Worm (Caenorhabditis elegans) whole organism, L2 larva: ENCODE results near the gene Y116A8C.468.
A peak's percentile ranks its signal among the peaks of the same experiment; 100 is the strongest.

Experiments
- C34F6.9 ChIP-seq: fragments of 150-350 bp; optimal IDR thresholded peaks from 2 replicates; lab custom pipeline; 2014; ENCODE audit warnings: missing biosample characterization, missing genetic modification characterization
- F13H6.1 ChIP-seq: sonication (generic microtip); optimal IDR thresholded peaks from 2 replicates; lab custom pipeline; 2016; ENCODE audit warnings: missing genetic modification characterization, missing compliant biosample characterization
- R02D3.7 ChIP-seq: fragments of 150-350 bp; optimal IDR thresholded peaks from 2 replicates; lab custom pipeline; 2014; ENCODE audit warnings: missing biosample characterization, missing genetic modification characterization
- Y55F3AM.14 ChIP-seq: fragments of 200-800 bp; sonication (Bioruptor generic); optimal IDR thresholded peaks from 2 replicates; lab custom pipeline; 2018; ENCODE audit warnings: mild to moderate bottlenecking, missing genetic modification characterization, missing compliant biosample characterization
- ZK546.5 ChIP-seq: sonication (generic microtip); optimal IDR thresholded peaks from 2 replicates; lab custom pipeline; 2017; ENCODE audit warnings: missing biosample characterization, missing genetic modification characterization
- alr-1 ChIP-seq: fragments of 150-350 bp; optimal IDR thresholded peaks from 2 replicates; lab custom pipeline; 2014; ENCODE audit warnings: missing biosample characterization, missing genetic modification characterization
- aly-2 ChIP-seq: fragments of 150-350 bp; optimal IDR thresholded peaks from 2 replicates; lab custom pipeline; 2014; ENCODE audit warnings: missing biosample characterization, missing genetic modification characterization
- ama-1 ChIP-seq: fragments of 150-350 bp; optimal IDR thresholded peaks from 2 replicates; lab custom pipeline; 2018; ENCODE audit warnings: inconsistent platforms
- ceh-16 ChIP-seq: fragments of 150-350 bp; optimal IDR thresholded peaks from 2 replicates; lab custom pipeline; 2014; ENCODE audit warnings: missing biosample characterization, missing genetic modification characterization
- ceh-82 ChIP-seq: fragments of 150-350 bp; optimal IDR thresholded peaks from 2 replicates; lab custom pipeline; 2014; ENCODE audit warnings: missing biosample characterization, missing genetic modification characterization
- crh-2 ChIP-seq: sonication (generic microtip); optimal IDR thresholded peaks from 2 replicates; lab custom pipeline; 2017; ENCODE audit warnings: missing biosample characterization, missing genetic modification characterization
- dmd-4 ChIP-seq: sonication (generic microtip); optimal IDR thresholded peaks from 2 replicates; lab custom pipeline; 2017; ENCODE audit warnings: missing biosample characterization, missing genetic modification characterization
- egl-27 ChIP-seq: sonication (generic microtip); optimal IDR thresholded peaks from 3 replicates; lab custom pipeline; 2017; ENCODE audit warnings: missing biosample characterization, missing genetic modification reagents, missing genetic modification characterization
- elt-1 ChIP-seq: fragments of 150-350 bp; optimal IDR thresholded peaks from 2 replicates; lab custom pipeline; 2014; ENCODE audit warnings: missing biosample characterization, missing genetic modification characterization
- elt-3 ChIP-seq: sonication (generic microtip); optimal IDR thresholded peaks from 2 replicates; lab custom pipeline; 2017; ENCODE audit warnings: missing biosample characterization, missing genetic modification characterization
- fos-1 ChIP-seq: fragments of 150-350 bp; optimal IDR thresholded peaks from 2 replicates; lab custom pipeline; 2014; ENCODE audit warnings: missing biosample characterization, missing genetic modification characterization
- lin-11 ChIP-seq: fragments of 150-350 bp; sonication (generic microtip); optimal IDR thresholded peaks from 2 replicates; lab custom pipeline; 2014; ENCODE audit warnings: missing biosample characterization, missing genetic modification characterization, inconsistent platforms, mixed read lengths
- lin-13 ChIP-seq: fragments of 150-350 bp; optimal IDR thresholded peaks from 2 replicates; lab custom pipeline; 2014; ENCODE audit warnings: missing biosample characterization, missing genetic modification reagents, missing genetic modification characterization
- lin-39 ChIP-seq: fragments of 150-350 bp; optimal IDR thresholded peaks from 2 replicates; lab custom pipeline; 2014; ENCODE audit warnings: missing biosample characterization, missing genetic modification reagents, missing genetic modification characterization
- lsy-2 ChIP-seq, 2 experiments: fragments of 150-350 bp in 1 of 2; sonication (generic microtip) in 1 of 2; optimal IDR thresholded peaks; 2 replicates each; lab custom pipeline; 2014 to 2017; ENCODE audit warnings: missing biosample characterization in 2 of 2, missing genetic modification characterization in 2 of 2
- mab-5 ChIP-seq: fragments of 150-350 bp; optimal IDR thresholded peaks from 2 replicates; lab custom pipeline; 2014; ENCODE audit warnings: missing biosample characterization, missing genetic modification characterization
- mbf-1 ChIP-seq: sonication (generic microtip); optimal IDR thresholded peaks from 2 replicates; lab custom pipeline; 2017; ENCODE audit warnings: missing biosample characterization, missing genetic modification characterization
- mdl-1 ChIP-seq, 2 experiments: fragments of 150-350 bp in 1 of 2; sonication (generic microtip) in 1 of 2; optimal IDR thresholded peaks; 2 replicates each; lab custom pipeline; 2017; ENCODE audit warnings: missing biosample characterization in 2 of 2, missing genetic modification characterization in 2 of 2
- nhr-10 ChIP-seq: sonication (generic microtip); optimal IDR thresholded peaks from 2 replicates; lab custom pipeline; 2017; ENCODE audit warnings: missing biosample characterization, missing genetic modification characterization
- nhr-12 ChIP-seq: fragments of 150-350 bp; optimal IDR thresholded peaks from 2 replicates; lab custom pipeline; 2014; ENCODE audit warnings: missing biosample characterization, missing genetic modification characterization
- nhr-129 ChIP-seq: fragments of 150-350 bp; optimal IDR thresholded peaks from 2 replicates; lab custom pipeline; 2014; ENCODE audit warnings: missing biosample characterization, missing genetic modification characterization
- nhr-21 ChIP-seq: fragments of 150-350 bp; optimal IDR thresholded peaks from 2 replicates; lab custom pipeline; 2014; ENCODE audit warnings: missing biosample characterization, missing genetic modification characterization
- nhr-23 ChIP-seq: fragments of 150-350 bp; optimal IDR thresholded peaks from 2 replicates; lab custom pipeline; 2014; ENCODE audit warnings: missing biosample characterization, missing genetic modification reagents, missing genetic modification characterization
- nhr-237 ChIP-seq: fragments of 150-350 bp; optimal IDR thresholded peaks from 2 replicates; lab custom pipeline; 2014; ENCODE audit warnings: missing biosample characterization, missing genetic modification characterization
- nhr-25 ChIP-seq: fragments of 150-350 bp; sonication (generic microtip); optimal IDR thresholded peaks from 3 replicates; lab custom pipeline; 2014; ENCODE audit warnings: missing biosample characterization, missing genetic modification characterization
- nhr-6 ChIP-seq: fragments of 150-350 bp; optimal IDR thresholded peaks from 2 replicates; lab custom pipeline; 2014; ENCODE audit warnings: missing biosample characterization, missing genetic modification characterization
- nhr-77 ChIP-seq: fragments of 150-350 bp; optimal IDR thresholded peaks from 2 replicates; lab custom pipeline; 2014; ENCODE audit warnings: missing biosample characterization, missing genetic modification characterization
- skn-1 ChIP-seq: sonication (generic microtip); optimal IDR thresholded peaks from 2 replicates; lab custom pipeline; 2017; ENCODE audit warnings: missing biosample characterization, missing genetic modification characterization
- sma-3 ChIP-seq: sonication (generic microtip); optimal IDR thresholded peaks from 2 replicates; lab custom pipeline; 2016; ENCODE audit warnings: missing genetic modification reagents, missing genetic modification characterization, missing compliant biosample characterization
- sma-9 ChIP-seq, 2 experiments: fragments of 150-350 bp in 1 of 2; sonication (generic microtip) in 1 of 2; optimal IDR thresholded peaks; 2 replicates each; lab custom pipeline; 2014 to 2016; ENCODE audit warnings: missing genetic modification characterization in 2 of 2, mild to moderate bottlenecking in 1 of 2, missing biosample characterization in 1 of 2, missing compliant biosample characterization in 1 of 2, missing genetic modification reagents in 1 of 2, moderate library complexity in 1 of 2
- unc-39 ChIP-seq: fragments of 150-350 bp; optimal IDR thresholded peaks from 2 replicates; lab custom pipeline; 2014; ENCODE audit warnings: missing biosample characterization, missing genetic modification characterization
- unc-55 ChIP-seq: fragments of 150-350 bp; sonication (generic microtip); optimal IDR thresholded peaks from 3 replicates; lab custom pipeline; 2014; ENCODE audit warnings: missing biosample characterization, missing genetic modification reagents, missing genetic modification characterization
- zag-1 ChIP-seq: fragments of 150-350 bp; optimal IDR thresholded peaks from 2 replicates; lab custom pipeline; 2014; ENCODE audit warnings: missing biosample characterization, missing genetic modification characterization
- ztf-1 ChIP-seq: fragments of 200-800 bp; sonication (Bioruptor generic); conservative IDR thresholded peaks from 2 replicates; pipeline ENCODE4 v1.3.6; 2022; ENCODE audit warnings: missing genetic modification characterization, missing compliant biosample characterization
- ztf-4 ChIP-seq: fragments of 150-350 bp; optimal IDR thresholded peaks from 2 replicates; lab custom pipeline; 2014; ENCODE audit warnings: missing biosample characterization, missing genetic modification characterization

The Y116A8C.468 gene

ce11 chrIV:16925363-16925863 is 7.2 kb downstream of the Y116A8C.468 start:
- TF ChIP-seq Y55F3AM.14 (GFP tag; lab: Kevin White, UChicago) (no peak), mdl-1 (tag; optimal IDR thresholded peaks at IDR 0.05; lab: Kevin White, UChicago) (no peak), nhr-237 (no peak), unc-39 (tag; lab: Kevin White, UChicago) (no peak)

DNA sequence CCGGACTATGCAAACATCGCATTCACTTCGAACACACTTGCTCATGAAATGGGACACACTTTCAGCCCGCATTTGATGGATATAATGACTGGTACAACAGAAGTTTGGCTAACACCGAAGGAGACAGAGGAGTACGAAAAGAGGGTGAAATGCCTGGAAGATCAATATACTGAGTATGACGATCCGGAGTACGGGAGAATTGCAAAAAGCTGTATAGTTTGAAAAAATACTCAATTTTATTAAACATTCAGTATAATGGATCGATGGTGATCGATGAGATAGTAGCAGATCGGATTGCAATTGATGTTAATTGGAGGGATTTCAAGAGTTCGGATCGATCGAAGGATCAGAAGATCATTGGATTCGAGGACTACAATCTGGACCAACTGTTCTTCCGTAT is 8.4 kb downstream of the Y116A8C.468 start:
- TF ChIP-seq ZK546.5 (tag; lab: Kevin White, UChicago): no peak
- TF ChIP-seq nhr-21: no peak
- TF ChIP-seq nhr-10 (tag; lab: Kevin White, UChicago): no peak
- no peak for TF ChIP-seq elt-3 (tag; lab: Kevin White, UChicago)

- TF ChIP-seq elt-1 (tag; lab: Kevin White, UChicago): no peak
- TF ChIP-seq, all 48 proteins: peak for 0
Observed at ce11 chrIV:16931077-16931476, 12.9 kb downstream of the Y116A8C.468 start, which contains the start of gene Y116A8C.49. TSS of gene Y116A8C.49 (minus strand) at chrIV:16931177.

ce11 chrIV:16936053-16936452 is 17.9 kb downstream of the Y116A8C.468 start:
- TF ChIP-seq egl-27 (tag; lab: Kevin White, UChicago): no peak
- TF ChIP-seq nhr-25 (tag; lab: Kevin White, UChicago): no peak
- TF ChIP-seq nhr-21: no peak
- TF ChIP-seq elt-3 (tag; lab: Kevin White, UChicago): no peak
- TF ChIP-seq elt-1 (tag; lab: Kevin White, UChicago): no peak
- TF ChIP-seq F13H6.1 (tag; lab: Kevin White, UChicago): no peak
- TF ChIP-seq nhr-129 (tag; lab: Kevin White, UChicago): no peak
- no peak for TF ChIP-seq skn-1 (tag; lab: Kevin White, UChicago)
- TF ChIP-seq crh-2 (tag; lab: Kevin White, UChicago): no peak
- no peak for TF ChIP-seq nhr-23 (tag; lab: Kevin White, UChicago)
- no peak for TF ChIP-seq lsy-2 (tag; optimal IDR thresholded peaks at IDR 0.05; lab: Kevin White, UChicago)
- TF ChIP-seq R02D3.7: no peak
- no peak for TF ChIP-seq sma-9 (GFP tag; optimal IDR thresholded peaks at IDR 0.05; lab: Kevin White, UChicago)
- TF ChIP-seq sma-9 (tag; optimal IDR thresholded peaks at IDR 0.05; lab: Kevin White, UChicago): no peak
- TF ChIP-seq alr-1: no peak
- no peak for TF ChIP-seq nhr-6 (tag; lab: Kevin White, UChicago)
- no peak for TF ChIP-seq zag-1
- no peak for TF ChIP-seq nhr-12 (tag; lab: Kevin White, UChicago)
- TF ChIP-seq lin-13 (GFP tag; lab: Kevin White, UChicago): no peak
- no peak for TF ChIP-seq ztf-4 (tag; lab: Kevin White, UChicago)
- TF ChIP-seq mdl-1 (tag; optimal IDR thresholded peaks at IDR 0.05; lab: Kevin White, UChicago): no peak

DNA sequence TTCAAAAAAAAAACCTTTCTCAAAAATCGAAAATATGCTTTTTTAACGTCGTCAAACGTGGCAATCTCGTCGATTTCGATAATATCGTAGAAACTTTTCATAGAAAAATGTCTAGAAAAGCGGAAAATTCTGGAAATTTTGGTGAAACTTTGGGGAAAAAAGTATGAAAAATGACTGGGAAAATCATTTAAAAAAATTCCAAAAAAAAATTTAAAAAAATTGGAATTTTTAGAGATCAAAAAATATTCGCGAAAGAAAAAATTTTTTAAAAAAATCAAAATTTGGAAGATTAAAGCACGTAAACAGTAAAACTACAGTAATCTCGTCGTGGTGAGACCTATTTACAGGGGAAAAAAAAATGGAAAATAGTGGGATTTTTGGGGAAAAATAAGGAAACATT is 20.8 kb downstream of the Y116A8C.468 start, which contains the start of gene Y116A8C.10:
Gene Y116A8C.10 (minus strand): TSS at position 101 of the 400 bp plus-strand sequence.
- TF ChIP-seq lsy-2 (tag; optimal IDR thresholded peaks at IDR 0.05; lab: Kevin White, UChicago): no peak
- TF ChIP-seq mab-5 (tag; lab: Kevin White, UChicago): no peak
- TF ChIP-seq egl-27 (tag; lab: Kevin White, UChicago): no peak
- no peak for TF ChIP-seq ZK546.5 (tag; lab: Kevin White, UChicago)
- no peak for TF ChIP-seq nhr-129 (tag; lab: Kevin White, UChicago)
- no peak for TF ChIP-seq aly-2
- no peak for TF ChIP-seq nhr-77
- no peak for TF ChIP-seq ztf-4 (tag; lab: Kevin White, UChicago)

- TF ChIP-seq aly-2 (no peak), sma-9 (GFP tag; optimal IDR thresholded peaks at IDR 0.05; lab: Kevin White, UChicago) (no peak), sma-9 (tag; optimal IDR thresholded peaks at IDR 0.05; lab: Kevin White, UChicago) (no peak), mab-5 (tag; lab: Kevin White, UChicago) (peak; percentile 22), unc-55 (peak; percentile 67), nhr-77 (no peak), skn-1 (tag; lab: Kevin White, UChicago) (no peak), fos-1 (tag; lab: Kevin White, UChicago) (peak; percentile 54), nhr-6 (tag; lab: Kevin White, UChicago) (no peak), crh-2 (tag; lab: Kevin White, UChicago) (peak; percentile 58), dmd-4 (tag; lab: Kevin White, UChicago) (no peak), mdl-1 (tag; optimal IDR thresholded peaks at IDR 0.05; lab: Kevin White, UChicago) (no peak), ztf-4 (tag; lab: Kevin White, UChicago) (no peak), nhr-23 (tag; lab: Kevin White, UChicago) (no peak), ceh-16 (tag; lab: Kevin White, UChicago) (no peak), alr-1 (no peak), ama-1 (lab: Kevin White, UChicago) (no peak), mbf-1 (no peak), ZK546.5 (tag; lab: Kevin White, UChicago) (no peak), ztf-1 (GFP tag; lab: Robert Waterston, UW) (no peak), elt-1 (tag; lab: Kevin White, UChicago) (no peak), nhr-21 (no peak), egl-27 (tag; lab: Kevin White, UChicago) (no peak), nhr-129 (tag; lab: Kevin White, UChicago) (peak; percentile 42), sma-3 (GFP tag; lab: Kevin White, UChicago) (peak; percentile 58), ceh-82 (tag; lab: Kevin White, UChicago) (no peak), C34F6.9 (tag; lab: Kevin White, UChicago) (peak; percentile 67), lin-11 (tag; lab: Kevin White, UChicago) (peak; percentile 62), lin-39 (tag; lab: Kevin White, UChicago) (no peak), unc-39 (tag; lab: Kevin White, UChicago) (no peak)
Observed at ce11 chrIV:16946746-16947145, 28.6 kb downstream of the Y116A8C.468 start, which contains the start of the genes Y116A8C.9 and arf-6. TSS of gene Y116A8C.9 (minus strand) at chrIV:16946800. TSS of gene arf-6 (plus strand) at chrIV:16947120.
